1 fruit fly cellular context compared by ENCODE assay signal in the genomic region with DNA sequence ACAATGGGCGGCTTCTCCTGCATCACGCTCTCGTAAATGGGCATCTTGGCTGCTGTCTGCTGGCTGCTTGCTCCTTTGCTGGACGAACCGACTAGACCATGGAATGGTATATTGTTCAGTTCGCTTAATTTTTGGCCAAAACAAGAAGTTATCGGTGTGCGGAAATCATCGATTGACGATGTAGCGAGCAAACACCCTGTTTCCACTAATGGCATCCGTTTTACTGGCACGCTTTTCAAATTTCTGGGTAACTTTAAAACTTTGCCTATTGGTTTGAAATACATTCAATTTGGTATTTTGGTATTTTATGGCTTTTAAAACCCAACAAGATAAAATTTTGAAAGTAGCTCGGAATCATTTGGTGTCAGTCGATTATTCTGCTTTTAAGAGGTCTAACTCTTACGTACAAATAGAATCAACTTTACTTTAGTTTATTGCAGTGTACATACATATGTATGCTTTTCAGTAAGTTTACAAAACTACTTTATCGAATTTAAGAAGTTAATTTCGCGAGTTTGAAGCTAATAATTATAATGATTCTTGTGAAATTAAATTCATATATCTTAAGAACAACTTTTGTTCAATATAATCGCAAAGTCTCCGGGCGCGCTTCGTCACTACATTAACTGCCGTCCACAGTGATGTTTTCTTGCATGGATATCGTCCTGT.
A peak's percentile ranks its signal among the peaks of the same experiment; 100 is the strongest.
TF ChIP-seq lines count a peak whose summit lies in the region.

A gene (minus strand): TSS at position 304 of the 669 bp plus-strand sequence.

TF ChIP-seq in whole organism, embryonic, 481 proteins besides CTCF, POLR2A, EP300 and RAD21 (continued from another document and continues in another):
- TF ChIP-seq bbx (GFP tag; IDR thresholded peaks at IDR 0.05; lab: Robert Waterston, UW; ENCODE audit: partially characterized antibody) (peak; percentile 53; the same call in 1 of the 2 replicates), CG18262 (tag; optimal IDR thresholded peaks at IDR 0.05; lab: Kevin White, UChicago) (peak; percentile 13), CG13775 (GFP tag; optimal IDR thresholded peaks at IDR 0.05; lab: Kevin White, UChicago) (no peak), CG2889 (GFP tag; IDR thresholded peaks at IDR 0.05; lab: Robert Waterston, UW) (no peak), crc (GFP tag; optimal IDR thresholded peaks at IDR 0.05; lab: Kevin White, UChicago) (no peak), chm (GFP tag; IDR thresholded peaks at IDR 0.05; lab: Robert Waterston, UW) (no peak), nmo (GFP tag; optimal IDR thresholded peaks at IDR 0.05; lab: Kevin White, UChicago) (peak; percentile 25), Bdp1 (GFP tag; optimal IDR thresholded peaks at IDR 0.05; lab: Kevin White, UChicago) (no peak), CG13296 (GFP tag; optimal IDR thresholded peaks at IDR 0.05; lab: Kevin White, UChicago) (no peak), CG3407 (GFP tag; optimal IDR thresholded peaks at IDR 0.05; lab: Kevin White, UChicago) (no peak), CG10979 (tag; optimal IDR thresholded peaks at IDR 0.05; lab: Kevin White, UChicago) (no peak), CG16813 (GFP tag; IDR thresholded peaks at IDR 0.05; lab: Robert Waterston, UW; ENCODE audit: partially characterized antibody) (peak; percentile 60; the same call in 2 of the 3 replicates), CG10959 (GFP tag; IDR thresholded peaks at IDR 0.05; lab: Robert Waterston, UW) (no peak), Atf-2 (GFP tag; optimal IDR thresholded peaks at IDR 0.05; lab: Kevin White, UChicago) (no peak), sug (tag; optimal IDR thresholded peaks at IDR 0.05; lab: Kevin White, UChicago) (peak; percentile 26), lilli (GFP tag; optimal IDR thresholded peaks at IDR 0.05; lab: Kevin White, UChicago) (peak; percentile 12), crp (GFP tag; optimal IDR thresholded peaks at IDR 0.05; lab: Kevin White, UChicago) (no peak), YL-1 (GFP tag; optimal IDR thresholded peaks at IDR 0.05; lab: Kevin White, UChicago) (peak; percentile 18), unc-4 (GFP tag; IDR thresholded peaks at IDR 0.05; lab: Robert Waterston, UW; ENCODE audit: partially characterized antibody) (no peak), sob (GFP tag; IDR thresholded peaks at IDR 0.05; lab: Robert Waterston, UW) (no peak), CG6272 (GFP tag; IDR thresholded peaks at IDR 0.05; lab: Robert Waterston, UW) (no peak), Dref (GFP tag; IDR thresholded peaks at IDR 0.05; lab: Robert Waterston, UW) (peak; percentile 71), nau (GFP tag; optimal IDR thresholded peaks at IDR 0.05; lab: Kevin White, UChicago) (no peak), bigmax (GFP tag; optimal IDR thresholded peaks at IDR 0.05; lab: Kevin White, UChicago) (no peak), CG18619 (GFP tag; optimal IDR thresholded peaks at IDR 0.05; lab: Kevin White, UChicago) (no peak), CG30020 (tag; optimal IDR thresholded peaks at IDR 0.05; lab: Kevin White, UChicago) (peak; percentile 88), BEAF-32 (GFP tag; optimal IDR thresholded peaks at IDR 0.05; lab: Kevin White, UChicago) (peak; percentile 62), Ptx1 (GFP tag; IDR thresholded peaks at IDR 0.05; lab: Robert Waterston, UW) (peak; percentile 17; the same call in 1 of the 2 replicates), hbn (GFP tag; IDR thresholded peaks at IDR 0.05; lab: Robert Waterston, UW; ENCODE audit: partially characterized antibody) (0 out of 2 replicates have a peak, but pooled peaks have one; percentile 31), CG32532 (GFP tag; IDR thresholded peaks at IDR 0.05; lab: Robert Waterston, UW) (peak; percentile 36; the same call in 1 of the 2 replicates), CG14710 (tag; optimal IDR thresholded peaks at IDR 0.05; lab: Kevin White, UChicago) (peak; percentile 54), Fer1 (GFP tag; optimal IDR thresholded peaks at IDR 0.05; lab: Kevin White, UChicago) (peak; percentile 12), CG15514 (GFP tag; optimal IDR thresholded peaks at IDR 0.05; lab: Kevin White, UChicago) (peak; percentile 60), CG17186 (GFP tag; optimal IDR thresholded peaks at IDR 0.05; lab: Kevin White, UChicago) (peak; percentile 44), CG6765 (GFP tag; optimal IDR thresholded peaks at IDR 0.05; lab: Kevin White, UChicago) (no peak), fru (optimal IDR thresholded peaks at IDR 0.05; lab: Kevin White, UChicago) (no peak), Doc3 (GFP tag; IDR thresholded peaks at IDR 0.05; lab: Robert Waterston, UW; ENCODE audit: partially characterized antibody) (no peak), MESR4 (GFP tag; optimal IDR thresholded peaks at IDR 0.05; lab: Kevin White, UChicago) (peak; percentile 66), yki (optimal IDR thresholded peaks at IDR 0.05; lab: Kevin White, UChicago) (no peak), CG4424 (GFP tag; optimal IDR thresholded peaks at IDR 0.05; lab: Kevin White, UChicago) (peak; percentile 1), CG3838 (GFP tag; optimal IDR thresholded peaks at IDR 0.05; lab: Kevin White, UChicago) (no peak), CG11085 (GFP tag; IDR thresholded peaks at IDR 0.05; lab: Robert Waterston, UW) (no peak), Blimp-1 (GFP tag; optimal IDR thresholded peaks at IDR 0.05; lab: Kevin White, UChicago) (no peak), eve (GFP tag; optimal IDR thresholded peaks at IDR 0.05; lab: Kevin White, UChicago) (no peak), CG5953 (GFP tag; IDR thresholded peaks at IDR 0.05; lab: Robert Waterston, UW) (no peak), CG34224 (GFP tag; IDR thresholded peaks at IDR 0.05; lab: Robert Waterston, UW; ENCODE audit: partially characterized antibody) (no peak), CHES-1-like (GFP tag; optimal IDR thresholded peaks at IDR 0.05; lab: Kevin White, UChicago) (peak; percentile 32), dpn (GFP tag; optimal IDR thresholded peaks at IDR 0.05; lab: Kevin White, UChicago) (no peak), CG7745 (tag; optimal IDR thresholded peaks at IDR 0.05; lab: Kevin White, UChicago) (peak; percentile 98), NFAT (GFP tag; IDR thresholded peaks at IDR 0.05; lab: Robert Waterston, UW) (no peak), Bteb2 (GFP tag; optimal IDR thresholded peaks at IDR 0.05; lab: Kevin White, UChicago) (no peak), phol (tag; optimal IDR thresholded peaks at IDR 0.05; lab: Kevin White, UChicago) (peak; percentile 40), Hey (tag; optimal IDR thresholded peaks at IDR 0.05; lab: Kevin White, UChicago) (no peak), CG7357 (GFP tag; IDR thresholded peaks at IDR 0.05; lab: Robert Waterston, UW) (peak; percentile 91), hb (GFP tag; IDR thresholded peaks at IDR 0.05; lab: Robert Waterston, UW; ENCODE audit: partially characterized antibody) (no peak), CG7963 (GFP tag; IDR thresholded peaks at IDR 0.05; lab: Robert Waterston, UW; ENCODE audit: partially characterized antibody) (no peak), Xrp1 (GFP tag; IDR thresholded peaks at IDR 0.05; lab: Robert Waterston, UW) (no peak), CG9797 (GFP tag; optimal IDR thresholded peaks at IDR 0.05; lab: Kevin White, UChicago) (peak; percentile 18), NC2β (GFP tag; optimal IDR thresholded peaks at IDR 0.05; lab: Kevin White, UChicago) (no peak), lola (GFP tag; optimal IDR thresholded peaks at IDR 0.05; lab: Kevin White, UChicago) (peak in 2 of 3 experiments; percentile 3 to 81), CG18476 (GFP tag; optimal IDR thresholded peaks at IDR 0.05; lab: Kevin White, UChicago) (no peak), Hr39 (optimal IDR thresholded peaks at IDR 0.05; lab: Kevin White, UChicago) (no peak), croc (GFP tag; conservative IDR thresholded peaks at IDR 0.05; lab: Robert Waterston, UW) (no peak), slbo (GFP tag; IDR thresholded peaks at IDR 0.05; lab: Robert Waterston, UW) (peak; percentile 9; the same call in 1 of the 2 replicates), Sry-β (GFP tag; optimal IDR thresholded peaks at IDR 0.05; lab: Kevin White, UChicago) (peak; percentile 48), CG16779 (GFP tag; IDR thresholded peaks at IDR 0.05; lab: Robert Waterston, UW) (no peak), CG2129 (GFP tag; IDR thresholded peaks at IDR 0.05; lab: Robert Waterston, UW; ENCODE audit: partially characterized antibody) (no peak), bsh (GFP tag; optimal IDR thresholded peaks at IDR 0.05; lab: Kevin White, UChicago) (peak in 1 of 2 experiments; percentile 2), chinmo (GFP tag; IDR thresholded peaks at IDR 0.05; lab: Robert Waterston, UW; ENCODE audit: partially characterized antibody) (0 out of 4 replicates have a peak, but pooled peaks have one; percentile 59), CG13894 (tag; optimal IDR thresholded peaks at IDR 0.05; lab: Kevin White, UChicago) (no peak), CG6175 (GFP tag; IDR thresholded peaks at IDR 0.05; lab: Robert Waterston, UW) (no peak), cas (GFP tag; IDR thresholded peaks at IDR 0.05; lab: Robert Waterston, UW) (no peak), Med (GFP tag; lab: Kevin White, UChicago) (peak; percentile 57), gsb (GFP tag; IDR thresholded peaks at IDR 0.05; lab: Robert Waterston, UW) (no peak), row (GFP tag; IDR thresholded peaks at IDR 0.05; lab: Robert Waterston, UW) (peak; percentile 77), mam (GFP tag; optimal IDR thresholded peaks at IDR 0.05; lab: Kevin White, UChicago) (peak; percentile 7), CG2120 (GFP tag; optimal IDR thresholded peaks at IDR 0.05; lab: Kevin White, UChicago) (peak; percentile 41), CG1603 (tag; optimal IDR thresholded peaks at IDR 0.05; lab: Kevin White, UChicago) (peak; percentile 64), Six4 (GFP tag; optimal IDR thresholded peaks at IDR 0.05; lab: Kevin White, UChicago) (no peak), grau (tag; optimal IDR thresholded peaks at IDR 0.05; lab: Kevin White, UChicago) (peak; percentile 46), danr (GFP tag; IDR thresholded peaks at IDR 0.05; lab: Robert Waterston, UW) (no peak), pros (GFP tag; optimal IDR thresholded peaks at IDR 0.05; lab: Kevin White, UChicago) (no peak), Deaf1 (tag; optimal IDR thresholded peaks at IDR 0.05; lab: Kevin White, UChicago) (no peak), CG4854 (GFP tag; optimal IDR thresholded peaks at IDR 0.05; lab: Kevin White, UChicago) (no peak), CG16815 (GFP tag; optimal IDR thresholded peaks at IDR 0.05; lab: Kevin White, UChicago) (no peak), Ets97D (GFP tag; optimal IDR thresholded peaks at IDR 0.05; lab: Kevin White, UChicago) (peak; percentile 15), CG1024 (GFP tag; IDR thresholded peaks at IDR 0.05; lab: Robert Waterston, UW) (peak; percentile 55; the same call in 1 of the 2 replicates), maf-S (GFP tag; optimal IDR thresholded peaks at IDR 0.05; lab: Kevin White, UChicago) (no peak), E2f2 (GFP tag; IDR thresholded peaks at IDR 0.05; lab: Robert Waterston, UW) (peak; percentile 75), MBD-R2 (GFP tag; IDR thresholded peaks at IDR 0.05; lab: Robert Waterston, UW) (peak; percentile 73), CG18599 (GFP tag; optimal IDR thresholded peaks at IDR 0.05; lab: Kevin White, UChicago) (no peak), pb (GFP tag; optimal IDR thresholded peaks at IDR 0.05; lab: Kevin White, UChicago) (no peak), bab2 (GFP tag; optimal IDR thresholded peaks at IDR 0.05; lab: Kevin White, UChicago) (peak; percentile 23), Trl (optimal IDR thresholded peaks at IDR 0.05; lab: Kevin White, UChicago) (no peak), Trl (GFP tag; optimal IDR thresholded peaks at IDR 0.05; lab: Kevin White, UChicago) (peak; percentile 41), CG10267 (tag; optimal IDR thresholded peaks at IDR 0.05; lab: Kevin White, UChicago) (peak; percentile 26), ato (GFP tag; IDR thresholded peaks at IDR 0.05; lab: Robert Waterston, UW; ENCODE audit: partially characterized antibody) (peak; percentile 41; the same call in 1 of the 2 replicates), CG14667 (GFP tag; IDR thresholded peaks at IDR 0.05; lab: Robert Waterston, UW) (no peak), Hsf (GFP tag; optimal IDR thresholded peaks at IDR 0.05; lab: Kevin White, UChicago) (peak; percentile 22), CG3726 (GFP tag; IDR thresholded peaks at IDR 0.05; lab: Robert Waterston, UW) (no peak), Scr (GFP tag; IDR thresholded peaks at IDR 0.05; lab: Robert Waterston, UW; ENCODE audit: partially characterized antibody) (peak; percentile 51), CG17361 (GFP tag; IDR thresholded peaks at IDR 0.05; lab: Robert Waterston, UW) (0 out of 3 replicates have a peak, but pooled peaks have one; percentile 35), CG7786 (GFP tag; optimal IDR thresholded peaks at IDR 0.05; lab: Kevin White, UChicago) (no peak), br (optimal IDR thresholded peaks at IDR 0.05; lab: Kevin White, UChicago) (no peak), HmgZ (tag; optimal IDR thresholded peaks at IDR 0.05; lab: Kevin White, UChicago) (peak; percentile 50), Myb (GFP tag; optimal IDR thresholded peaks at IDR 0.05; lab: Kevin White, UChicago) (peak; percentile 37), CG17802 (tag; optimal IDR thresholded peaks at IDR 0.05; lab: Kevin White, UChicago) (peak; percentile 83), scrt (GFP tag; optimal IDR thresholded peaks at IDR 0.05; lab: Kevin White, UChicago) (no peak), NfI (GFP tag; optimal IDR thresholded peaks at IDR 0.05; lab: Kevin White, UChicago) (no peak), Sox100B (GFP tag; optimal IDR thresholded peaks at IDR 0.05; lab: Kevin White, UChicago) (no peak), CG9727 (GFP tag; optimal IDR thresholded peaks at IDR 0.05; lab: Kevin White, UChicago) (peak; percentile 18), CG3995 (GFP tag; optimal IDR thresholded peaks at IDR 0.05; lab: Kevin White, UChicago) (peak; percentile 75), ara (GFP tag; IDR thresholded peaks at IDR 0.05; lab: Robert Waterston, UW) (no peak), CG13424 (tag; optimal IDR thresholded peaks at IDR 0.05; lab: Kevin White, UChicago) (peak; percentile 14), CG9437 (GFP tag; optimal IDR thresholded peaks at IDR 0.05; lab: Kevin White, UChicago) (no peak), so (GFP tag; IDR thresholded peaks at IDR 0.05; lab: Robert Waterston, UW) (no peak), CG33557 (GFP tag; optimal IDR thresholded peaks at IDR 0.05; lab: Kevin White, UChicago) (peak; percentile 2), otp (GFP tag; IDR thresholded peaks at IDR 0.05; lab: Robert Waterston, UW) (no peak), cato (GFP tag; optimal IDR thresholded peaks at IDR 0.05; lab: Kevin White, UChicago; ENCODE audit: borderline replicate concordance) (no peak), pzg (GFP tag; optimal IDR thresholded peaks at IDR 0.05; lab: Kevin White, UChicago) (peak; percentile 59), Xbp1 (GFP tag; optimal IDR thresholded peaks at IDR 0.05; lab: Kevin White, UChicago) (peak; percentile 31), zen (tag; optimal IDR thresholded peaks at IDR 0.05; lab: Kevin White, UChicago) (peak; percentile 21)
